Worm (Caenorhabditis elegans) whole organism, late embryonic: Measurements from ENCODE around the gene vab-7.

Experiments
- elt-2 ChIP-seq: sonication (generic microtip); optimal IDR thresholded peaks from 2 replicates; lab custom pipeline; 2016; ENCODE audit warnings: missing genetic modification reagents, missing genetic modification characterization, missing compliant biosample characterization
- fkh-10 ChIP-seq: fragments of 150-350 bp; optimal IDR thresholded peaks from 2 replicates; lab custom pipeline; 2014; ENCODE audit warnings: missing biosample characterization, missing genetic modification reagents, missing genetic modification characterization
- hlh-15 ChIP-seq: sonication (generic microtip); optimal IDR thresholded peaks from 2 replicates; lab custom pipeline; 2016; ENCODE audit warnings: missing genetic modification characterization, missing compliant biosample characterization
- unc-42 ChIP-seq: sonication (generic microtip); optimal IDR thresholded peaks from 2 replicates; lab custom pipeline; 2016; ENCODE audit warnings: missing genotype, missing genetic modification characterization, missing compliant biosample characterization

ce11 chrIII:10875132-10875531, 45.0 kb upstream of the vab-7 start, which contains the start of gene C44B9.2:
- TF ChIP-seq unc-42 (tag; lab: Kevin White, UChicago) = no peak
- TF ChIP-seq hlh-15 (tag; lab: Kevin White, UChicago) = no peak
- TF ChIP-seq elt-2 (tag; lab: Kevin White, UChicago) = no peak
- TF ChIP-seq fkh-10 (GFP tag; lab: Kevin White, UChicago) = no peak
